Fruit fly (Drosophila melanogaster) whole organism, prepupa: ENCODE measurements around the gene OXA1L.

Experiments
- CG11294 ChIP-seq: fragments of 200-800 bp; sonication (Bioruptor generic); IDR thresholded peaks from 2 replicates; pipeline ENCODE4 v1.3.6; 2022; ENCODE audit warnings: missing biosample characterization, missing genetic modification characterization
- CG6854 ChIP-seq: fragments of 200-800 bp; sonication (Bioruptor generic); optimal IDR thresholded peaks from 2 replicates; lab custom pipeline; 2017; ENCODE audit warnings: missing biosample characterization, mild to moderate bottlenecking, missing genetic modification characterization
- CG8632 ChIP-seq: fragments of 200-800 bp; sonication (Bioruptor generic); optimal IDR thresholded peaks from 3 replicates; lab custom pipeline; 2016; ENCODE audit warnings: missing biosample characterization, missing genetic modification characterization
- Ets96B ChIP-seq: fragments of 200-800 bp; optimal IDR thresholded peaks from 2 replicates; lab custom pipeline; 2019; ENCODE audit warnings: missing biosample characterization, mild to moderate bottlenecking, missing genetic modification characterization, moderate library complexity
- Gug ChIP-seq: fragments of 200-800 bp; sonication (Bioruptor generic); IDR thresholded peaks from 2 replicates; pipeline ENCODE4 v1.3.6; 2022; ENCODE audit warnings: missing biosample characterization, missing genetic modification characterization
- OdsH ChIP-seq: fragments of 200-800 bp; sonication (Bioruptor generic); optimal IDR thresholded peaks from 3 replicates; lab custom pipeline; 2016; ENCODE audit warnings: missing biosample characterization, missing genetic modification characterization
- Sox102F ChIP-seq: fragments of 200-800 bp; sonication (Bioruptor generic); optimal IDR thresholded peaks from 2 replicates; lab custom pipeline; 2016; ENCODE audit warnings: missing biosample characterization, mild to moderate bottlenecking, missing genetic modification characterization
- achi ChIP-seq: fragments of 200-800 bp; sonication (Bioruptor generic); optimal IDR thresholded peaks from 3 replicates; lab custom pipeline; 2016; ENCODE audit warnings: missing biosample characterization, missing genetic modification characterization
- acj6 ChIP-seq: fragments of 200-800 bp; sonication (Bioruptor generic); optimal IDR thresholded peaks from 3 replicates; lab custom pipeline; 2016; ENCODE audit warnings: missing biosample characterization, missing genetic modification characterization
- fd85E ChIP-seq: fragments of 200-800 bp; sonication (Bioruptor generic); optimal IDR thresholded peaks from 3 replicates; lab custom pipeline; 2016; ENCODE audit warnings: missing biosample characterization, missing genetic modification characterization
- fkh ChIP-seq: fragments of 200-800 bp; sonication (Bioruptor generic); optimal IDR thresholded peaks from 3 replicates; lab custom pipeline; 2017; ENCODE audit warnings: missing biosample characterization, mild to moderate bottlenecking, missing genetic modification characterization, moderate library complexity
- svp ChIP-seq: fragments of 200-800 bp; sonication (Bioruptor generic); peaks from one replicate; lab custom pipeline; 2016; ENCODE audit warnings: missing biosample characterization, missing genetic modification characterization
- vri ChIP-seq: fragments of 200-800 bp; sonication (Bioruptor generic); optimal IDR thresholded peaks from 3 replicates; lab custom pipeline; 2016; ENCODE audit warnings: missing biosample characterization, mild to moderate bottlenecking, missing genetic modification characterization

- no peak for TF ChIP-seq CG8632 (GFP tag; lab: Kevin White, UChicago)
- TF ChIP-seq CG6854 (GFP tag; lab: Kevin White, UChicago) = no peak
- no peak for TF ChIP-seq Gug (GFP tag; lab: Robert Waterston, UW)
- TF ChIP-seq fd85E (GFP tag; lab: Kevin White, UChicago) = no peak
- TF ChIP-seq vri (GFP tag; lab: Kevin White, UChicago) = no peak
- TF ChIP-seq fkh = no peak
- no peak for TF ChIP-seq acj6
- no peak for TF ChIP-seq Sox102F (GFP tag; lab: Kevin White, UChicago)
- TF ChIP-seq CG11294 = no peak
- no peak for TF ChIP-seq svp
- no peak for TF ChIP-seq achi (GFP tag; lab: Kevin White, UChicago)
- no peak for TF ChIP-seq OdsH (GFP tag; lab: Kevin White, UChicago)
- TF ChIP-seq Ets96B = no peak
Observed at dm6 chr3L:10894159-10894558, 7.9 kb upstream of the OXA1L start, which contains the start of gene Cpr67Fb.
